Worm (Caenorhabditis elegans): Measurements from ENCODE around the gene rbm-25.

rbm-25 gene

DNA sequence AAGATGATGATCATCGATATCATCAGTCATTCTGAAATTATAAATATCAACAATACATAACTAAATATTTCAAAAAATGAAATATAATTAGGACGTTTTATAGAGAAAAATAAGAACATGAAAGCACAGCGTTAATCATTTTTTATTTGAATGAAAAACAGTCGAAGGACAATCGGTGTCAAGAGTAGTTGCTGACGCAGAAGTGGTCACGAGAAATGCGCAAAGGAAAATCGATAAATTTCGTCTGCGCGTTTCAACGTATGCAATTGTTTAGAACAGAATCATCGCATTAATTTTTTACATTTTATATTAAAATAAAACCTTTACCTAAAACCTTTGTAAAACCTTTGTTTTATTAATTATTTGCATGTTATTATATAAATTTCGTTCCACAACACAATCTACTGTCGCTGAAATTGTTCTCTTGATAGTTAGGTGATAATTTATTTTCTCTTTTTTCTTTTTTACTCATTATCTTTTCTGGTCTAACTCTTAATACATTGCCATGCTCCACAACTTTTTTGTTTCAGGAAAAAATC lies at the start of gene rbm-25, which contains the start of gene W04D2.4:
Gene rbm-25, plus strand, starts transcription at position 489 of the 539 bp plus-strand sequence.
Gene W04D2.4, minus strand, starts transcription at position 31 of the 539 bp plus-strand sequence.
- TF ChIP-seq fkh-10 (GFP tag; optimal IDR thresholded peaks at IDR 0.05) (peak; percentile 1), arid-1 (GFP tag; conservative IDR thresholded peaks at IDR 0.05) (no peak), hif-1 (tag; optimal IDR thresholded peaks at IDR 0.05) (no peak), nhr-76 (tag; optimal IDR thresholded peaks at IDR 0.05) (no peak), ceh-62 (tag; optimal IDR thresholded peaks at IDR 0.05) (no peak), nhr-48 (tag; optimal IDR thresholded peaks at IDR 0.05) (peak; percentile 49), T20F7.1 (GFP tag; optimal IDR thresholded peaks at IDR 0.05) (peak; percentile 80), aha-1 (tag) (peak; percentile 78), spr-1 (tag; optimal IDR thresholded peaks at IDR 0.05) (peak; percentile 56), tag-97 (GFP tag; IDR thresholded peaks at IDR 0.05) (no peak), lin-13 (GFP tag; optimal IDR thresholded peaks at IDR 0.05) (peak; percentile 22), nhr-102 (tag; optimal IDR thresholded peaks at IDR 0.05) (peak; percentile 67), nhr-6 (tag; optimal IDR thresholded peaks at IDR 0.05) (peak; percentile 86), F10B5.3 (tag; optimal IDR thresholded peaks at IDR 0.05) (peak; percentile 58), ztf-7 (tag; optimal IDR thresholded peaks at IDR 0.05) (peak; percentile 67), F44E2.7 (GFP tag; IDR thresholded peaks at IDR 0.05) (no peak), ctbp-1 (GFP tag; IDR thresholded peaks at IDR 0.05) (0 out of 2 replicates have a peak, but pooled peaks have one; percentile 52), daf-19 (GFP tag; conservative IDR thresholded peaks at IDR 0.05) (no peak), ama-1 (optimal IDR thresholded peaks at IDR 0.05) (no peak), ZK546.5 (tag; optimal IDR thresholded peaks at IDR 0.05) (no peak), nhr-77 (tag; optimal IDR thresholded peaks at IDR 0.05) (peak; percentile 20), madf-5 (GFP tag; IDR thresholded peaks at IDR 0.05) (no peak), skn-1 (tag; optimal IDR thresholded peaks at IDR 0.05) (no peak), daf-8 (GFP tag; IDR thresholded peaks at IDR 0.05) (no peak), nhr-237 (tag; optimal IDR thresholded peaks at IDR 0.05) (no peak), lsy-2 (tag; optimal IDR thresholded peaks at IDR 0.05) (peak; percentile 4 to 90), hlh-11 (tag; optimal IDR thresholded peaks at IDR 0.05) (peak; percentile 56), php-3 (GFP tag; IDR thresholded peaks at IDR 0.05) (no peak), unc-62 (GFP tag; optimal IDR thresholded peaks at IDR 0.05 in 1 of 2) (no peak), unc-62 (tag; optimal IDR thresholded peaks at IDR 0.05) (no peak), lin-38 (GFP tag; IDR thresholded peaks at IDR 0.05) (peak; percentile 71), nhr-111 (GFP tag; optimal IDR thresholded peaks at IDR 0.05) (no peak), zip-11 (GFP tag; IDR thresholded peaks at IDR 0.05) (no peak), ceh-32 (tag; optimal IDR thresholded peaks at IDR 0.05; ENCODE audit: poor library complexity) (no peak), lir-3 (tag; optimal IDR thresholded peaks at IDR 0.05) (no peak), mep-1 (tag; optimal IDR thresholded peaks at IDR 0.05) (peak; percentile 72), ceh-28 (tag; optimal IDR thresholded peaks at IDR 0.05) (peak; percentile 54), dmd-6 (GFP tag; IDR thresholded peaks at IDR 0.05) (peak; percentile 63), dve-1 (tag; optimal IDR thresholded peaks at IDR 0.05; ENCODE audit: insufficient read depth) (peak; percentile 82), rbr-2 (tag; optimal IDR thresholded peaks at IDR 0.05) (peak; percentile 72), hlh-30 (tag; optimal IDR thresholded peaks at IDR 0.05; ENCODE audit: insufficient read depth) (peak; percentile 63), dmd-8 (GFP tag; IDR thresholded peaks at IDR 0.05) (no peak), T26A8.4 (GFP tag; IDR thresholded peaks at IDR 0.05) (peak; percentile 69), nhr-28 (tag; optimal IDR thresholded peaks at IDR 0.05) (peak; percentile 41), mdt-29 (GFP tag; IDR thresholded peaks at IDR 0.05) (no peak), dpl-1 (GFP tag; optimal IDR thresholded peaks at IDR 0.05) (peak; percentile 81), tra-1 (GFP tag; IDR thresholded peaks at IDR 0.05) (no peak), Y105C5A.15 (GFP tag; IDR thresholded peaks at IDR 0.05) (no peak), F37D6.2 (tag; optimal IDR thresholded peaks at IDR 0.05) (peak; percentile 48), daf-16 (GFP tag; optimal IDR thresholded peaks at IDR 0.05) (peak in 1 of 2 experiments; percentile 34), daf-16 (tag; optimal IDR thresholded peaks at IDR 0.05) (peak; percentile 26), mes-2 (tag; optimal IDR thresholded peaks at IDR 0.05; ENCODE audit: poor library complexity, severe bottlenecking) (peak; percentile 89)
